Fruit fly (Drosophila melanogaster): Measurements from ENCODE around the gene CG14712.

Gene CG14712

DNA sequence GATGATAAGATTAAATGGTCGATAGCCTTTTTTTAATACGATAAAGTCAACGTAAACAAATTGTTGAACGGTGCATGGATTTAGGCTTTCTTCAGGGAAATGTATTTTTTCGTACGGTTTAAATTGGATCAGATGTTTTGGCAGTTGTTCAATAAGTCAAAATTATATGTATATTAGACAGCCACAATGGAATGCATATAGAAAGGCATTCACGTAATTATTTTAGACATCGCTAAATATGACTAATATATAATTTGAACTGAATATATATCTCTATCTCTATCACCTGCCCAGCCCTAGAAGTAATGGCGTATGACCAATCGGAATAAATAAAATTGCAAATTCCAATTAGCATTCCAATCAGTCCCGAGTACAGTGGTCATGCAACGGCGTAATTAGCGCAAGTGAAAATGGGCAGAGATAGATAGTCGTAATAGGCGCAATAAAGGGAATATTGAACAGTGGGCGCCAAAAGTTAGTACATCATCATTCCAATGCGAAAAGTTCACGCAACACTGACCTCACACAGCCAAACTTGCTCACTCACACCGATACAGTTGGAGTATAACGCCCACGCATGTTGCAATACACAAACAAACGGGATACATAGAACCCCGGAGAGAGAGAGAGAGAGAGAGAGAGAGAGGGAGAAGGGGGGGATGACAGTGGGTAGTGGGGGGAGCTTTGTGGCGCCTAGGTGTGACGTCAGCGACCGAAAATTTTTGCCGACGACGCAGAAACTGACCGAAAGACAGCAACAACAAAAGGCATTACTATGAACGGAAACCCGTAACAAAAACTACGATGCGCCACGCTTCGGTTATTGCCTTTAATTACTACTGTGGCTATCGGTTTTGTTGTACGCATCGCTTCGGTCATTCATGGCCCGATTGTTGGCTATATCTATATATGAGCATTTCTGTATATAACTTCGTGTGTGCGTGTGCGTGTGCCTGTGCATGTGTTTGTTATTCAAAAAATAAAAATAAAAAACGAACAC is 20.1 kb downstream of the CG14712 start (continued):
- TF ChIP-seq zfh2 (GFP tag; optimal IDR thresholded peaks at IDR 0.05) (no peak), tup (GFP tag; optimal IDR thresholded peaks at IDR 0.05) (no peak), TFAM (GFP tag; optimal IDR thresholded peaks at IDR 0.05) (no peak), Pdp1 (GFP tag; optimal IDR thresholded peaks at IDR 0.05) (peak in 1 of 2 experiments; percentile 25), CG8290 (GFP tag; optimal IDR thresholded peaks at IDR 0.05) (no peak), CG8290 (tag; optimal IDR thresholded peaks at IDR 0.05) (peak in 1 of 2 experiments; percentile 6), chm (GFP tag; IDR thresholded peaks at IDR 0.05) (0 out of 2 replicates have a peak, but pooled peaks have one; percentile 37), CG11093 (GFP tag; IDR thresholded peaks at IDR 0.05) (no peak), Dref (GFP tag; IDR thresholded peaks at IDR 0.05) (no peak), CG17568 (GFP tag; optimal IDR thresholded peaks at IDR 0.05) (no peak), ci (GFP tag; IDR thresholded peaks at IDR 0.05) (no peak), klu (GFP tag; IDR thresholded peaks at IDR 0.05) (0 out of 2 replicates have a peak, but pooled peaks have one; percentile 38), CG14710 (tag; optimal IDR thresholded peaks at IDR 0.05) (no peak), Atf3 (GFP tag; optimal IDR thresholded peaks at IDR 0.05) (peak; percentile 47), Drgx (GFP tag; IDR thresholded peaks at IDR 0.05) (peak; percentile 30; the same call in 1 of the 2 replicates), Dad (GFP tag; optimal IDR thresholded peaks at IDR 0.05) (no peak), tio (GFP tag; optimal IDR thresholded peaks at IDR 0.05) (no peak), onecut (GFP tag; IDR thresholded peaks at IDR 0.05) (no peak), row (GFP tag; IDR thresholded peaks at IDR 0.05) (0 out of 3 replicates have a peak, but pooled peaks have one; percentile 6), Usf (GFP tag; optimal IDR thresholded peaks at IDR 0.05) (no peak), hkb (optimal IDR thresholded peaks at IDR 0.05) (no peak), hkb (GFP tag; IDR thresholded peaks at IDR 0.05) (peak; percentile 20; the same call in 1 of the 2 replicates), sens (GFP tag) (peak; percentile 13), CG5180 (GFP tag; optimal IDR thresholded peaks at IDR 0.05) (peak; percentile 35), Deaf1 (tag; optimal IDR thresholded peaks at IDR 0.05) (peak; percentile 61), MBD-R2 (GFP tag; IDR thresholded peaks at IDR 0.05) (no peak), CG13287 (GFP tag; IDR thresholded peaks at IDR 0.05; ENCODE audit: partially characterized antibody) (0 out of 2 replicates have a peak, but pooled peaks have one; percentile 11), Med (GFP tag) (peak; percentile 78), CG13775 (GFP tag; optimal IDR thresholded peaks at IDR 0.05) (no peak), CG8944 (GFP tag; optimal IDR thresholded peaks at IDR 0.05) (no peak), Fer1 (GFP tag; optimal IDR thresholded peaks at IDR 0.05) (peak; percentile 33), CG1832 (GFP tag; optimal IDR thresholded peaks at IDR 0.05) (peak; percentile 57), CG12659 (GFP tag; optimal IDR thresholded peaks at IDR 0.05) (no peak), CG12769 (tag; optimal IDR thresholded peaks at IDR 0.05) (peak; percentile 84), CG15479 (GFP tag; optimal IDR thresholded peaks at IDR 0.05) (peak; percentile 59), CG4820 (GFP tag; optimal IDR thresholded peaks at IDR 0.05) (no peak), zen (tag; optimal IDR thresholded peaks at IDR 0.05) (no peak), Hmr (GFP tag; optimal IDR thresholded peaks at IDR 0.05) (peak; percentile 21), fd102C (GFP tag; optimal IDR thresholded peaks at IDR 0.05) (no peak), CG4854 (GFP tag; optimal IDR thresholded peaks at IDR 0.05) (no peak), ind (GFP tag; optimal IDR thresholded peaks at IDR 0.05) (no peak), Elba2 (GFP tag; optimal IDR thresholded peaks at IDR 0.05) (peak; percentile 98), CG9932 (GFP tag; IDR thresholded peaks at IDR 0.05) (0 out of 2 replicates have a peak, but pooled peaks have one; percentile 22), dati (GFP tag; IDR thresholded peaks at IDR 0.05) (no peak), kni (GFP tag; optimal IDR thresholded peaks at IDR 0.05) (no peak), exex (tag; optimal IDR thresholded peaks at IDR 0.05) (no peak), sd (tag; optimal IDR thresholded peaks at IDR 0.05) (peak; percentile 87), CG18599 (GFP tag; optimal IDR thresholded peaks at IDR 0.05) (no peak)

Measured in whole organism, embryonic.